Worm (Caenorhabditis elegans) whole organism, midembryonic: Measurements from ENCODE around the gene sru-9.

ENCODE experiments used
- T22C8.4 ChIP-seq: fragments of 200-800 bp; sonication (Bioruptor generic); IDR thresholded peaks from 2 replicates; pipeline ENCODE4 v1.3.6; 2022; ENCODE audit warnings: missing genetic modification characterization, missing compliant biosample characterization
- cog-1 ChIP-seq: sonication (generic microtip); optimal IDR thresholded peaks from 2 replicates; lab custom pipeline; 2016; ENCODE audit warnings: missing genetic modification characterization, missing compliant biosample characterization
- flt-1 ChIP-seq: fragments of 200-800 bp; sonication (Bioruptor generic); IDR thresholded peaks from 2 replicates; pipeline ENCODE4 v1.3.6; 2022; ENCODE audit warnings: missing genetic modification characterization, missing compliant biosample characterization
- klf-2 ChIP-seq: fragments of 200-800 bp; sonication (Bioruptor generic); conservative IDR thresholded peaks from 2 replicates; pipeline ENCODE4 v1.3.6; 2022; ENCODE audit warnings: missing genetic modification reagents, missing genetic modification characterization, missing compliant biosample characterization
- med-1 ChIP-seq: sonication (generic microtip); optimal IDR thresholded peaks from 2 replicates; lab custom pipeline; 2017; ENCODE audit warnings: missing genetic modification characterization, mild to moderate bottlenecking, missing compliant biosample characterization, antibody characterized with exemption, missing genetic modification reagents; ENCODE audit not compliant: insufficient read depth
- ref-1 ChIP-seq: fragments of 200-800 bp; sonication (Bioruptor generic); conservative IDR thresholded peaks from 2 replicates; pipeline ENCODE4 v1.3.6; 2022; ENCODE audit warnings: missing genetic modification reagents, missing genetic modification characterization, missing compliant biosample characterization
- tab-1 ChIP-seq: fragments of 200-800 bp; sonication (Bioruptor generic); IDR thresholded peaks from 2 replicates; pipeline ENCODE4 v1.3.6; 2022; ENCODE audit warnings: missing genetic modification characterization, missing compliant biosample characterization
- ztf-23 ChIP-seq: fragments of 200-800 bp; sonication (Bioruptor generic); IDR thresholded peaks from 2 replicates; pipeline ENCODE4 v1.3.6; 2022; ENCODE audit warnings: missing genetic modification reagents, missing genetic modification characterization, missing compliant biosample characterization
- ztf-29 ChIP-seq: fragments of 200-800 bp; sonication (Bioruptor generic); IDR thresholded peaks from 2 replicates; pipeline ENCODE4 v1.3.6; 2022; ENCODE audit warnings: missing genetic modification reagents, missing genetic modification characterization, missing compliant biosample characterization

DNA sequence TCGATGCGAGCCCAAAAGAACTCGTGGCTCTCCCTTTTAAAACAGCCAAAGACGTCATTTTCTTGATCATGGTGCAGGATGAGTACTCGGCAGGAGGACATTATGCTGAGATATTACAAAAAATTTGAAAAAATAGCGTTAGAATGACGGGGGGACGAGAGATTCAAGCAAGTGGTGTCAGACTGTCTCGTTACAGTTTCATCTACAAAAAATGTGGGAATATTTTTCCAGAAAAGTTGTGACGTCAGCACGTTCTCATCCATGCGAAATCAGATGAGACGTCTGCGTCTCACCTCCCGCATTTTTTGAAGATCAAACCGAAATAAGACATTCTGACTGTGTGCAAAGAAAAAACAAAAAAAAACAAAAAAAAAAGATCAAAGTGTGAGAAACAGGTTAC is 48.6 kb upstream of the sru-9 start, which contains the start of gene rsd-2:
- TF ChIP-seq cog-1 (tag; lab: Kevin White, UChicago) (no peak), flt-1 (GFP tag; lab: Robert Waterston, UW) (no peak), ref-1 (GFP tag; lab: Robert Waterston, UW) (no peak), med-1 (GFP tag; lab: Kevin White, UChicago) (no peak), T22C8.4 (GFP tag; lab: Robert Waterston, UW) (no peak), klf-2 (no peak), ztf-23 (no peak), ztf-29 (no peak), tab-1 (GFP tag; lab: Robert Waterston, UW) (no peak)
